Fruit fly (Drosophila melanogaster) whole organism, embryonic: Measurements from ENCODE around the gene Aef1.
A peak's percentile ranks its signal among the peaks of the same experiment; 100 is the strongest.

Experiments
- ATbp ChIP-seq: fragments of 200-800 bp; sonication (Bioruptor generic); optimal IDR thresholded peaks from 2 replicates; lab custom pipeline; 2017; ENCODE audit warnings: missing biosample characterization, mild to moderate bottlenecking, missing genetic modification characterization, missing genetic modification reagents
- B-H1 ChIP-seq: fragments of 200-800 bp; sonication (Bioruptor generic); IDR thresholded peaks from 3 replicates; pipeline ENCODE4 v1.3.6; 2022; ENCODE audit warnings: missing biosample characterization, missing genetic modification characterization
- Bdp1 ChIP-seq: fragments of 200-800 bp; sonication (Bioruptor generic); optimal IDR thresholded peaks from 3 replicates; lab custom pipeline; 2016; ENCODE audit warnings: missing biosample characterization, missing genetic modification characterization
- Bgb ChIP-seq: fragments of 200-800 bp; sonication (Bioruptor generic); IDR thresholded peaks from 2 replicates; pipeline ENCODE4 v1.3.6; 2022; ENCODE audit warnings: missing biosample characterization, missing genetic modification characterization; ENCODE audit not compliant: partially characterized antibody
- CG11247 ChIP-seq: fragments of 200-800 bp; sonication (Bioruptor generic); IDR thresholded peaks from 2 replicates; pipeline ENCODE4 v1.3.6; 2022; ENCODE audit warnings: missing biosample characterization, missing genetic modification characterization
- CG12236 ChIP-seq: fragments of 200-800 bp; sonication (Bioruptor generic); optimal IDR thresholded peaks from 2 replicates; lab custom pipeline; 2016; ENCODE audit warnings: missing biosample characterization, missing genetic modification characterization
- CG12769 ChIP-seq: fragments of 200-800 bp; sonication (Bioruptor generic); optimal IDR thresholded peaks from 2 replicates; lab custom pipeline; 2019; ENCODE audit warnings: missing biosample characterization, mild to moderate bottlenecking, missing genetic modification characterization, moderate library complexity
- CG15479 ChIP-seq: fragments of 200-800 bp; sonication (Bioruptor generic); optimal IDR thresholded peaks from 3 replicates; lab custom pipeline; 2019; ENCODE audit warnings: missing biosample characterization, mild to moderate bottlenecking, missing genetic modification characterization, moderate library complexity
- CG15696 ChIP-seq: fragments of 200-800 bp; sonication (Bioruptor generic); optimal IDR thresholded peaks from 2 replicates; lab custom pipeline; 2019; ENCODE audit warnings: missing biosample characterization, mild to moderate bottlenecking, missing genetic modification characterization, moderate library complexity
- CG16815 ChIP-seq: fragments of 200-800 bp; sonication (Bioruptor generic); optimal IDR thresholded peaks from 3 replicates; lab custom pipeline; 2017; ENCODE audit warnings: missing biosample characterization, mild to moderate bottlenecking, missing genetic modification characterization
- CG16863 ChIP-seq: fragments of 200-800 bp; sonication (Bioruptor generic); optimal IDR thresholded peaks from 3 replicates; lab custom pipeline; 2016; ENCODE audit warnings: missing biosample characterization, missing genetic modification characterization
- CG17328 ChIP-seq: fragments of 200-800 bp; sonication (Bioruptor generic); IDR thresholded peaks from 2 replicates; pipeline ENCODE4 v1.3.6; 2022; ENCODE audit warnings: missing biosample characterization, missing genetic modification characterization
- CG18262 ChIP-seq: fragments of 200-800 bp; optimal IDR thresholded peaks from 3 replicates; lab custom pipeline; 2019; ENCODE audit warnings: missing biosample characterization, mild to moderate bottlenecking, missing genetic modification characterization, moderate library complexity
- CG2889 ChIP-seq: fragments of 200-800 bp; sonication (Bioruptor generic); IDR thresholded peaks from 3 replicates; pipeline ENCODE4 v1.3.6; 2022; ENCODE audit warnings: missing biosample characterization, missing genetic modification characterization
- CG30020 ChIP-seq: fragments of 200-800 bp; optimal IDR thresholded peaks from 2 replicates; lab custom pipeline; 2019; ENCODE audit warnings: missing biosample characterization, mild to moderate bottlenecking, missing genetic modification characterization, moderate library complexity
- CG30431 ChIP-seq: fragments of 200-800 bp; sonication (Bioruptor generic); optimal IDR thresholded peaks from 2 replicates; lab custom pipeline; 2017; ENCODE audit warnings: missing biosample characterization, missing genetic modification characterization
- CG32532 ChIP-seq: fragments of 200-800 bp; sonication (Bioruptor generic); IDR thresholded peaks from 2 replicates; pipeline ENCODE4 v1.3.6; 2022; ENCODE audit warnings: missing biosample characterization, missing genetic modification characterization
- CG42726 ChIP-seq: fragments of 200-800 bp; sonication (Bioruptor generic); IDR thresholded peaks from 2 replicates; pipeline ENCODE4 v1.3.6; 2022; ENCODE audit warnings: missing biosample characterization, missing genetic modification characterization; ENCODE audit not compliant: partially characterized antibody
- CG5245 ChIP-seq: fragments of 200-800 bp; sonication (Bioruptor generic); optimal IDR thresholded peaks from 3 replicates; lab custom pipeline; 2016; ENCODE audit warnings: missing biosample characterization, missing genetic modification characterization
- CG6689 ChIP-seq: fragments of 200-800 bp; sonication (Bioruptor generic); IDR thresholded peaks from 2 replicates; pipeline ENCODE4 v1.3.6; 2022; ENCODE audit warnings: missing biosample characterization, missing genetic modification characterization
- CG8089 ChIP-seq: fragments of 200-800 bp; sonication (Bioruptor generic); optimal IDR thresholded peaks from 3 replicates; lab custom pipeline; 2016; ENCODE audit warnings: missing biosample characterization, missing genetic modification characterization
- CG8944 ChIP-seq: fragments of 200-800 bp; sonication (Bioruptor generic); optimal IDR thresholded peaks from 3 replicates; lab custom pipeline; 2016; ENCODE audit warnings: missing biosample characterization, missing genetic modification characterization
- Dll ChIP-seq: fragments of 200-800 bp; sonication (Bioruptor generic); IDR thresholded peaks from 4 replicates; pipeline ENCODE4 v1.3.6; 2022; ENCODE audit warnings: missing biosample characterization, missing genetic modification characterization; ENCODE audit not compliant: partially characterized antibody
- Doc2 ChIP-seq: fragments of 200-800 bp; sonication (Bioruptor generic); IDR thresholded peaks from 2 replicates; pipeline ENCODE4 v1.3.6; 2022; ENCODE audit warnings: missing biosample characterization, missing genetic modification characterization
- HHEX ChIP-seq: fragments of 200-800 bp; sonication (Bioruptor generic); optimal IDR thresholded peaks from 3 replicates; lab custom pipeline; 2017; ENCODE audit warnings: missing biosample characterization, mild to moderate bottlenecking, missing genetic modification characterization, missing genetic modification reagents
- HLH3B ChIP-seq: fragments of 200-800 bp; sonication (Bioruptor generic); IDR thresholded peaks from 2 replicates; pipeline ENCODE4 v1.3.6; 2022; ENCODE audit warnings: missing biosample characterization, missing genetic modification characterization
- Lpt ChIP-seq: fragments of >200 bp; optimal IDR thresholded peaks from 2 replicates; lab custom pipeline; 2018; ENCODE audit warnings: missing biosample characterization, missing genetic modification characterization
- Myb ChIP-seq: fragments of 200-800 bp; sonication (Bioruptor generic); optimal IDR thresholded peaks from 2 replicates; lab custom pipeline; 2016; ENCODE audit warnings: missing biosample characterization, missing genetic modification characterization
- NK7.1 ChIP-seq: fragments of 200-800 bp; sonication (Bioruptor generic); optimal IDR thresholded peaks from 3 replicates; lab custom pipeline; 2016; ENCODE audit warnings: missing biosample characterization, missing genetic modification characterization
- Neu2 ChIP-seq: fragments of 200-800 bp; sonication (Bioruptor generic); optimal IDR thresholded peaks from 3 replicates; lab custom pipeline; 2016; ENCODE audit warnings: missing biosample characterization, missing genetic modification characterization, borderline replicate concordance
- NfI ChIP-seq: fragments of 200-800 bp; sonication (Bioruptor generic); optimal IDR thresholded peaks from 3 replicates; lab custom pipeline; 2018; ENCODE audit warnings: missing biosample characterization, mild to moderate bottlenecking, missing genetic modification characterization, moderate library complexity
- Oli ChIP-seq: fragments of 200-800 bp; sonication (Bioruptor generic); optimal IDR thresholded peaks from 2 replicates; lab custom pipeline; 2018; ENCODE audit warnings: missing biosample characterization, mild to moderate bottlenecking, missing genetic modification characterization, moderate library complexity
- Poxn ChIP-seq: fragments of 200-800 bp; sonication (Bioruptor generic); IDR thresholded peaks from 2 replicates; pipeline ENCODE4 v1.3.6; 2022; ENCODE audit warnings: missing biosample characterization, missing genetic modification characterization
- Tbp ChIP-seq: fragments of >200 bp; optimal IDR thresholded peaks from 2 replicates; lab custom pipeline; 2018; ENCODE audit warnings: missing biosample characterization, missing genetic modification characterization
- Trl ChIP-seq, 3 experiments: fragments of >200 bp in 2 of 3; fragments of 200-800 bp in 1 of 3; sonication (Bioruptor generic) in 1 of 3; optimal IDR thresholded peaks; 2 replicates in 1 of 3; 3 replicates in 2 of 3; lab custom pipeline; 2016 to 2017; ENCODE audit warnings: missing biosample characterization in 1 of 3, missing genetic modification characterization in 1 of 3
- amos ChIP-seq: fragments of 200-800 bp; sonication (Bioruptor generic); IDR thresholded peaks from 2 replicates; pipeline ENCODE4 v1.3.6; 2022; ENCODE audit warnings: missing biosample characterization, missing genetic modification characterization; ENCODE audit not compliant: partially characterized antibody
- crol ChIP-seq: fragments of 200-800 bp; sonication (Bioruptor generic); IDR thresholded peaks from 2 replicates; pipeline ENCODE4 v1.3.6; 2022; ENCODE audit warnings: missing biosample characterization, missing genetic modification characterization
- emc ChIP-seq: fragments of 200-800 bp; sonication (Bioruptor generic); optimal IDR thresholded peaks from 2 replicates; lab custom pipeline; 2016; ENCODE audit warnings: missing biosample characterization, missing genetic modification characterization
- fd102C ChIP-seq: fragments of 200-800 bp; sonication (Bioruptor generic); optimal IDR thresholded peaks from 2 replicates; lab custom pipeline; 2018; ENCODE audit warnings: missing biosample characterization, mild to moderate bottlenecking, missing genetic modification characterization, moderate library complexity
- gem ChIP-seq: fragments of 200-800 bp; sonication (Bioruptor generic); optimal IDR thresholded peaks from 2 replicates; lab custom pipeline; 2019; ENCODE audit warnings: missing biosample characterization, mild to moderate bottlenecking, missing genetic modification characterization, moderate library complexity
- knrl ChIP-seq: fragments of 200-800 bp; sonication (Bioruptor generic); IDR thresholded peaks from 3 replicates; pipeline ENCODE4 v1.3.6; 2022; ENCODE audit warnings: missing biosample characterization, missing genetic modification characterization; ENCODE audit not compliant: partially characterized antibody
- org-1 ChIP-seq: fragments of 200-800 bp; sonication (Bioruptor generic); optimal IDR thresholded peaks from 2 replicates; lab custom pipeline; 2017; ENCODE audit warnings: missing biosample characterization, missing genetic modification characterization
- otp ChIP-seq: fragments of 200-800 bp; sonication (Bioruptor generic); IDR thresholded peaks from 3 replicates; pipeline ENCODE4, ENCODE4 v1.3.6; 2022; ENCODE audit warnings: missing biosample characterization, missing genetic modification characterization
- pb ChIP-seq: fragments of 200-800 bp; sonication (Bioruptor generic); optimal IDR thresholded peaks from 3 replicates; lab custom pipeline; 2016; ENCODE audit warnings: missing biosample characterization, missing genetic modification characterization
- prd ChIP-seq, 3 experiments: fragments of >200 bp in 2 of 3; fragments of 200-800 bp in 1 of 3; sonication (Bioruptor generic) in 1 of 3; optimal IDR thresholded peaks in 2 of 3; IDR thresholded peaks in 1 of 3; 2 replicates in 2 of 3; 3 replicates in 1 of 3; pipeline versions ENCODE4 v1.3.6 to Lab custom; 2017 to 2022; ENCODE audit warnings: missing biosample characterization in 1 of 3, missing genetic modification characterization in 1 of 3
- shn ChIP-seq: fragments of 200-800 bp; sonication (Bioruptor generic); optimal IDR thresholded peaks from 3 replicates; lab custom pipeline; 2016; ENCODE audit warnings: missing biosample characterization, missing genetic modification characterization
- stc ChIP-seq: fragments of 200-800 bp; sonication (Bioruptor generic); IDR thresholded peaks from 2 replicates; pipeline ENCODE4 v1.3.6; 2022; ENCODE audit warnings: missing biosample characterization, missing genetic modification characterization
- tio ChIP-seq: fragments of 200-800 bp; sonication (Bioruptor generic); optimal IDR thresholded peaks from 2 replicates; lab custom pipeline; 2017; ENCODE audit warnings: missing biosample characterization, missing genetic modification characterization, inconsistent platforms
- unpg ChIP-seq: fragments of 200-800 bp; sonication (Bioruptor generic); optimal IDR thresholded peaks from 3 replicates; lab custom pipeline; 2018; ENCODE audit warnings: missing biosample characterization, mild to moderate bottlenecking, missing genetic modification characterization, moderate library complexity
- wek ChIP-seq: fragments of 200-800 bp; sonication (Bioruptor generic); optimal IDR thresholded peaks from 3 replicates; lab custom pipeline; 2018; ENCODE audit warnings: missing biosample characterization, mild to moderate bottlenecking, missing genetic modification characterization, moderate library complexity

Gene Aef1

DNA sequence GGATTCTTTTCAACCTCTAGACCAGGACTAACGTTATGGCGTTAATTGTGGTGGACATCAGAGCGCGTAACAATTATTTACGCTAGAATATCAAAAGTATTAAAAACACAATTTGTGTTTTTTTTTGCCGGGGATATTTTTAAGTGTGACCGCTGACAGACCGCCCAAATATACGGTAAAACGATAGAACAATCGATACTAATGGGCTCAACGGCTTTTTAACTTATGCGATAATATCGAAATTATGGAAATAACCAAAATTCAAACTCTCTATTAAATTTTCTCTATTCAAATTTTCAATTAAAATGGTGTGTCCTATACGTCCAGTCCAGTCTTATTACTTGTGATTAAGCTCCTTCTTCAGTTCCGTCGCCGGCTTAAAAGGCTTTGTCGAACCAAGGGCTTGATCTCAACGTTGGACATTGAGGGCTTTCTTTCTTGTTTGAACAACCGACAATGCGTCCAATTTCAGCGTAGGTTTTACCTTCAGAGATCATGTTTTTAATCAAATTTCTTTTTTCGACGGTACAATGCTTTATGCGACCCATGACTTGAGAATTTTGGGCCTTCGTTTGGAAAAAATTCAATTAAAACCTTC lies 8.1 kb downstream of the Aef1 start, which contains the start of gene CG5664 (continued):
- TF ChIP-seq fd102C (no peak), knrl (GFP tag; lab: Robert Waterston, UW) (peak; percentile 88), Neu2 (GFP tag; lab: Kevin White, UChicago) (no peak), Trl (optimal IDR thresholded peaks at IDR 0.05; lab: Kevin White, UChicago) (no peak), Trl (GFP tag; optimal IDR thresholded peaks at IDR 0.05; lab: Kevin White, UChicago) (no peak), NK7.1 (no peak), tio (GFP tag; lab: Kevin White, UChicago) (no peak), Oli (tag; lab: Kevin White, UChicago) (no peak), amos (GFP tag; lab: Robert Waterston, UW) (peak; percentile 85), CG30431 (GFP tag; lab: Kevin White, UChicago) (no peak), pb (GFP tag; lab: Kevin White, UChicago) (no peak), Poxn (no peak), CG16815 (GFP tag; lab: Kevin White, UChicago) (no peak), CG16863 (GFP tag; lab: Kevin White, UChicago) (no peak), wek (GFP tag; lab: Kevin White, UChicago) (peak; percentile 76), Bgb (peak; percentile 85), CG15696 (tag; lab: Kevin White, UChicago) (no peak), CG12769 (tag; lab: Kevin White, UChicago) (no peak), CG8089 (GFP tag; lab: Kevin White, UChicago) (no peak), Lpt (GFP tag; lab: Kevin White, UChicago) (no peak), CG5245 (no peak), B-H1 (GFP tag; lab: Robert Waterston, UW) (no peak), prd (optimal IDR thresholded peaks at IDR 0.05; lab: Kevin White, UChicago) (no peak), prd (GFP tag; IDR thresholded peaks at IDR 0.05; lab: Robert Waterston, UW) (no peak), CG12236 (GFP tag; lab: Kevin White, UChicago) (no peak), HLH3B (no peak), CG42726 (peak; percentile 73), stc (GFP tag; lab: Robert Waterston, UW) (no peak), CG15479 (GFP tag; lab: Kevin White, UChicago) (no peak), Myb (GFP tag; lab: Kevin White, UChicago) (peak; percentile 95), unpg (GFP tag; lab: Kevin White, UChicago) (no peak), CG32532 (GFP tag; lab: Robert Waterston, UW) (no peak), CG8944 (GFP tag; lab: Kevin White, UChicago) (no peak), CG2889 (GFP tag; lab: Robert Waterston, UW) (no peak), CG17328 (no peak), Dll (GFP tag; lab: Robert Waterston, UW) (peak; percentile 89), emc (no peak), ATbp (GFP tag; lab: Kevin White, UChicago) (no peak), org-1 (GFP tag; lab: Kevin White, UChicago) (no peak), Doc2 (GFP tag; lab: Robert Waterston, UW) (no peak), CG18262 (tag; lab: Kevin White, UChicago) (no peak), shn (no peak), gem (tag; lab: Kevin White, UChicago) (no peak), CG30020 (tag; lab: Kevin White, UChicago) (no peak), Bdp1 (GFP tag; lab: Kevin White, UChicago) (no peak), Tbp (no peak), HHEX (GFP tag; lab: Kevin White, UChicago) (no peak), otp (no peak), NfI (GFP tag; lab: Kevin White, UChicago) (no peak), CG6689 (GFP tag; lab: Robert Waterston, UW) (no peak), CG11247 (GFP tag; lab: Robert Waterston, UW) (no peak), crol (GFP tag; lab: Robert Waterston, UW) (no peak)
